Worm (Caenorhabditis elegans) whole organism, L4 larva: Measurements from ENCODE around the gene elli-1.

Experiments
- F26F4.8 ChIP-seq: fragments of 200-800 bp; sonication (Bioruptor generic); conservative IDR thresholded peaks from 2 replicates; pipeline ENCODE4 v1.3.6; 2022; ENCODE audit warnings: missing genetic modification characterization, missing compliant biosample characterization
- F44E2.7 ChIP-seq: fragments of 200-800 bp; sonication (Bioruptor generic); IDR thresholded peaks from 2 replicates; pipeline ENCODE4 v2.1.2; 2022; ENCODE audit warnings: missing genetic modification characterization, missing compliant biosample characterization
- F49E8.2 ChIP-seq: sonication (generic microtip); optimal IDR thresholded peaks from 2 replicates; lab custom pipeline; 2016; ENCODE audit warnings: missing compliant biosample characterization, mild to moderate bottlenecking, missing genetic modification characterization, borderline replicate concordance
- R02D3.7 ChIP-seq: fragments of 150-350 bp; sonication (generic microtip); optimal IDR thresholded peaks from 3 replicates; lab custom pipeline; 2014; ENCODE audit warnings: missing biosample characterization, missing genetic modification characterization
- T20F7.1 ChIP-seq: fragments of 200-800 bp; sonication (Bioruptor generic); optimal IDR thresholded peaks from 2 replicates; lab custom pipeline; 2018; ENCODE audit warnings: mild to moderate bottlenecking, missing genetic modification characterization, missing compliant biosample characterization
- T26A8.4 ChIP-seq: fragments of 200-800 bp; sonication (Bioruptor generic); IDR thresholded peaks from 2 replicates; pipeline ENCODE4 v1.3.6; 2022; ENCODE audit warnings: missing genetic modification characterization, missing compliant biosample characterization
- Y105C5A.15 ChIP-seq: fragments of 200-800 bp; sonication (Bioruptor generic); IDR thresholded peaks from 2 replicates; pipeline ENCODE4 v1.3.6; 2022; ENCODE audit warnings: missing genetic modification characterization, missing compliant biosample characterization
- Y75B8A.6 ChIP-seq: fragments of 200-800 bp; sonication (Bioruptor generic); IDR thresholded peaks from 2 replicates; pipeline ENCODE4 v1.3.6; 2022; ENCODE audit warnings: missing genetic modification reagents, missing genetic modification characterization, missing compliant biosample characterization
- aha-1 ChIP-seq: fragments of 150-350 bp; peaks from one replicate; lab custom pipeline; 2014; ENCODE audit warnings: missing biosample characterization, missing genetic modification characterization
- aly-2 ChIP-seq: sonication (generic microtip); optimal IDR thresholded peaks from 2 replicates; lab custom pipeline; 2018; ENCODE audit warnings: missing biosample characterization, missing genetic modification characterization
- ama-1 ChIP-seq: fragments of 150-350 bp; optimal IDR thresholded peaks from 2 replicates; lab custom pipeline; 2014; ENCODE audit warnings: inconsistent platforms, mixed read lengths
- ceh-20 ChIP-seq: fragments of 200-800 bp; sonication (Bioruptor generic); IDR thresholded peaks from 2 replicates; pipeline ENCODE4 v1.3.6; 2022; ENCODE audit warnings: missing genetic modification reagents, missing genetic modification characterization, missing compliant biosample characterization
- ceh-28 ChIP-seq: fragments of 150-350 bp; optimal IDR thresholded peaks from 2 replicates; lab custom pipeline; 2014; ENCODE audit warnings: missing biosample characterization, missing genetic modification reagents, missing genetic modification characterization
- ceh-62 ChIP-seq: sonication (generic microtip); optimal IDR thresholded peaks from 2 replicates; lab custom pipeline; 2017; ENCODE audit warnings: missing biosample characterization, missing genetic modification characterization
- ctbp-1 ChIP-seq: fragments of 200-800 bp; sonication (Bioruptor generic); IDR thresholded peaks from 2 replicates; pipeline ENCODE4 v1.3.6; 2022; ENCODE audit warnings: missing genetic modification reagents, missing genetic modification characterization, missing compliant biosample characterization
- daf-16 ChIP-seq, 3 experiments: sonication (generic microtip); optimal IDR thresholded peaks; 2 replicates each; lab custom pipeline; 2016 to 2017; ENCODE audit warnings: missing genetic modification characterization in 3 of 3, missing genetic modification reagents in 3 of 3, mild to moderate bottlenecking in 2 of 3, missing compliant biosample characterization in 2 of 3, missing biosample characterization in 1 of 3, moderate library complexity in 1 of 3
- dpl-1 ChIP-seq: fragments of 150-350 bp; optimal IDR thresholded peaks from 2 replicates; lab custom pipeline; 2014; ENCODE audit warnings: missing biosample characterization, missing genetic modification reagents, missing genetic modification characterization
- dve-1 ChIP-seq: sonication (generic microtip); optimal IDR thresholded peaks from 2 replicates; lab custom pipeline; 2017; ENCODE audit warnings: antibody characterized with exemption, mild to moderate bottlenecking, missing genetic modification characterization, missing compliant biosample characterization; ENCODE audit not compliant: insufficient read depth
- egl-27 ChIP-seq: sonication (generic microtip); optimal IDR thresholded peaks from 3 replicates; lab custom pipeline; 2017; ENCODE audit warnings: missing biosample characterization, missing genetic modification reagents, missing genetic modification characterization
- fkh-10 ChIP-seq: fragments of 150-350 bp; optimal IDR thresholded peaks from 2 replicates; lab custom pipeline; 2014; ENCODE audit warnings: missing biosample characterization, missing genetic modification reagents, missing genetic modification characterization
- hlh-30 ChIP-seq: sonication (generic microtip); optimal IDR thresholded peaks from 2 replicates; lab custom pipeline; 2017; ENCODE audit warnings: antibody characterized with exemption, mild to moderate bottlenecking, missing genetic modification characterization, missing compliant biosample characterization; ENCODE audit not compliant: insufficient read depth
- jun-1 ChIP-seq: fragments of 150-350 bp; optimal IDR thresholded peaks from 2 replicates; lab custom pipeline; 2014; ENCODE audit warnings: missing biosample characterization, missing genetic modification reagents, missing genetic modification characterization
- lim-7 ChIP-seq: fragments of 200-800 bp; sonication (Bioruptor generic); IDR thresholded peaks from 2 replicates; pipeline ENCODE4 v1.3.6; 2022; ENCODE audit warnings: missing genetic modification characterization, missing compliant biosample characterization
- lin-29 ChIP-seq: fragments of 200-800 bp; sonication (Bioruptor generic); IDR thresholded peaks from 2 replicates; pipeline ENCODE4 v1.3.6; 2022; ENCODE audit warnings: missing genetic modification reagents, missing genetic modification characterization, missing compliant biosample characterization
- lir-3 ChIP-seq: sonication (generic microtip); optimal IDR thresholded peaks from 2 replicates; lab custom pipeline; 2016; ENCODE audit warnings: mild to moderate bottlenecking, missing genetic modification characterization, missing compliant biosample characterization
- mdt-29 ChIP-seq: fragments of 200-800 bp; sonication (Bioruptor generic); IDR thresholded peaks from 2 replicates; pipeline ENCODE4 v1.3.6; 2022; ENCODE audit warnings: missing genetic modification reagents, missing genetic modification characterization, missing compliant biosample characterization
- mep-1 ChIP-seq: fragments of 150-350 bp; sonication (generic microtip); optimal IDR thresholded peaks from 3 replicates; lab custom pipeline; 2014; ENCODE audit warnings: missing biosample characterization, missing genetic modification characterization
- mxl-3 ChIP-seq: fragments of 200-800 bp; sonication (Bioruptor generic); optimal IDR thresholded peaks from 2 replicates; lab custom pipeline; 2018; ENCODE audit warnings: mild to moderate bottlenecking, missing genetic modification characterization, missing compliant biosample characterization
- nhr-10 ChIP-seq: fragments of 150-350 bp; optimal IDR thresholded peaks from 2 replicates; lab custom pipeline; 2014; ENCODE audit warnings: missing biosample characterization, missing genetic modification characterization
- nhr-111 ChIP-seq: fragments of 200-800 bp; sonication (Bioruptor generic); optimal IDR thresholded peaks from 2 replicates; lab custom pipeline; 2018; ENCODE audit warnings: mild to moderate bottlenecking, missing genetic modification characterization, missing compliant biosample characterization
- nhr-237 ChIP-seq: sonication (generic microtip); optimal IDR thresholded peaks from 2 replicates; lab custom pipeline; 2017; ENCODE audit warnings: missing biosample characterization, missing genetic modification characterization
- nhr-25 ChIP-seq: sonication (generic microtip); optimal IDR thresholded peaks from 2 replicates; lab custom pipeline; 2017; ENCODE audit warnings: missing genetic modification characterization, mild to moderate bottlenecking, missing compliant biosample characterization, antibody characterized with exemption, moderate library complexity, borderline replicate concordance; ENCODE audit not compliant: insufficient read depth
- nhr-28 ChIP-seq: fragments of 150-350 bp; optimal IDR thresholded peaks from 2 replicates; lab custom pipeline; 2014; ENCODE audit warnings: missing biosample characterization, missing genetic modification characterization
- nhr-41 ChIP-seq: fragments of 200-800 bp; sonication (Bioruptor generic); IDR thresholded peaks from 2 replicates; pipeline ENCODE4 v1.3.6; 2022; ENCODE audit warnings: missing genetic modification reagents, missing genetic modification characterization, missing compliant biosample characterization
- nhr-42 ChIP-seq: fragments of 200-800 bp; sonication (Bioruptor generic); IDR thresholded peaks from 2 replicates; pipeline ENCODE4 v1.3.6; 2022; ENCODE audit warnings: missing genetic modification characterization, missing compliant biosample characterization
- nhr-6 ChIP-seq: fragments of 150-350 bp; optimal IDR thresholded peaks from 2 replicates; lab custom pipeline; 2014; ENCODE audit warnings: missing biosample characterization, missing genetic modification characterization
- rbr-2 ChIP-seq: sonication (generic microtip); optimal IDR thresholded peaks from 2 replicates; lab custom pipeline; 2016; ENCODE audit warnings: missing genotype, missing genetic modification characterization, missing compliant biosample characterization
- tag-97 ChIP-seq: fragments of 200-800 bp; sonication (Bioruptor generic); IDR thresholded peaks from 2 replicates; pipeline ENCODE4 v1.3.6; 2022; ENCODE audit warnings: missing genetic modification characterization, missing compliant biosample characterization
- unc-39 ChIP-seq: sonication (generic microtip); optimal IDR thresholded peaks from 2 replicates; lab custom pipeline; 2017; ENCODE audit warnings: missing biosample characterization, missing genetic modification characterization
- unc-62 ChIP-seq, 3 experiments: fragments of 150-350 bp in 1 of 3; sonication (generic microtip); optimal IDR thresholded peaks in 2 of 3; peaks in 1 of 3; 1 replicate in 1 of 3; 2 replicates in 2 of 3; lab custom pipeline; 2014 to 2017; ENCODE audit warnings: missing biosample characterization in 3 of 3, missing genetic modification characterization in 3 of 3, missing genetic modification reagents in 3 of 3, missing genotype in 1 of 3
- vab-7 ChIP-seq: fragments of 200-800 bp; sonication (Bioruptor generic); IDR thresholded peaks from 2 replicates; pipeline ENCODE4 v1.3.6; 2022; ENCODE audit warnings: missing genetic modification reagents, missing genetic modification characterization, missing compliant biosample characterization
- zip-2 ChIP-seq: fragments of 150-350 bp; optimal IDR thresholded peaks from 2 replicates; lab custom pipeline; 2014; ENCODE audit warnings: missing biosample characterization, missing genetic modification characterization

elli-1 gene

DNA sequence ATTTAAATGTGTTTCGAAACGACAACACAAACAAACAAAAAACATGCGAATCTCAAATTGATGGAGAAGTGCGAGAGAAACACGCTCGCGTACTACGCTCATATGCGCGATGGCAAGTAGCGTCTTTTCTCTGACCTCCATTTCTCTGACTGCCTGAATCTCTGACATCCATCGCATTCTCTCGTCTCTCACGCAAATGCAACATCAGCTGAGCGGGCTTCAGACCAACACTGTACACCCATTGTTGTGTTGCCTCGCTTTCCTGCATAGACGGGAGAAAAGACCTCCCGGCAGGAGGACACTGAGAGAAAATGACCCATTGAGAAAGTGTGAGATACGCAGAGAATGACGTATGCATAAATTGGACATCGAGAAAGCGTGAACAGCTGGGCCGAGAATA, 27.5 kb upstream of the elli-1 start (continued):
- TF ChIP-seq jun-1 (tag; lab: Kevin White, UChicago), result peak; percentile 11
- peak; percentile 78 for TF ChIP-seq nhr-25 (tag; lab: Kevin White, UChicago)
- no peak for TF ChIP-seq ceh-62 (tag; lab: Kevin White, UChicago)
- TF ChIP-seq ceh-20, result 0 out of 2 replicates have a peak, but pooled peaks have one; percentile 32
- peak; percentile 82 for TF ChIP-seq nhr-28
- TF ChIP-seq, all 104 proteins: peak for 22

DNA sequence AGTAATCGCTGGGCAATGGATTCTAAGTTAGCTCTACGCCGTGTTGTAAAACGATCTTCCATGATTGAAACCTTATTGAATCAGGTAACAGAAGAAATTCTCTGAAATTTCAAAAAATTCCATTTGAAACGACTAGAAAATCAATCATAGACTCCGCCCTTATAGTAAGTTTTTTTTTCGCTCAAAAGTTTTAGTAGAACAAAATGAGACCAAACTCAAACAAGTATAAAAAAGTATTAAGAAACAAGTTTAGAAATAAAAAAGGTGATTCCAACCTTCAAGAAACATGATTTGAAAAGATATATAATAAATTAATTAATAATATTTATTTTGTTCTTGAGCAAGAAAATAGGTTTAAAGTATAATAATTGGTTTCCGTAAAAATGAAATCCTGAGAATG, 23.4 kb upstream of the elli-1 start, which contains the start of gene C33D9.6:
Gene C33D9.6 (minus strand): TSS at position 101 of the 400 bp plus-strand sequence.
- TF ChIP-seq aha-1 (tag; lab: Kevin White, UChicago) (peak; percentile 50), F49E8.2 (no peak)

DNA sequence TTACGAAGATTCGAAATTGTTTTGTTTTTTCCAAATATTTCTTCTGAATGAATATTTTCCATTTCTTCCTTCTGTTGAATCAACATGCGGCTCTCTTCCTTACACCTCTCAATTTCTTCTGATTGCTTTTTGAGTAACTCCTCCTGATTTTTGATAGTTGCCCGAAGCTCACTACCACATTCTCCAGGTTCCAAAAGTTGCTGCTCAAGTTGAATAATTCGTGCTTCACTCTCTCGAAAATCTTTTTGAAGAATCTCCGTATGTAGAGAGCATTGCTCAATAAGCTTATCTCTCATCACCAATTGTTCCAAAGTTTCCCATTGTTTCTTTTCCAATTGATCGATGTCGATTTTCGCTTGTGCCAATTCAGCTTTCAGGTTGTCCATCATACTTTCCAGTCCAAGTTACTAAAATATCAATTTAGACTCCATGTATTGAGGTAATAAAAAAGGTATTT, 18.2 kb upstream of the elli-1 start, which contains the start of gene F20C5.6:
Gene F20C5.6 (minus strand): TSS at position 407 of the 457 bp plus-strand sequence.
- TF ChIP-seq F26F4.8 (GFP tag; lab: Robert Waterston, UW) (no peak), nhr-237 (tag; lab: Kevin White, UChicago) (no peak), nhr-41 (no peak), tag-97 (GFP tag; lab: Robert Waterston, UW) (no peak), T26A8.4 (GFP tag; lab: Robert Waterston, UW) (no peak), aha-1 (tag; lab: Kevin White, UChicago) (no peak), F44E2.7 (no peak), Y105C5A.15 (no peak), vab-7 (GFP tag; lab: Robert Waterston, UW) (no peak), Y75B8A.6 (GFP tag; lab: Robert Waterston, UW) (no peak), aly-2 (tag; lab: Kevin White, UChicago) (no peak), ama-1 (lab: Kevin White, UChicago) (no peak), rbr-2 (no peak), dve-1 (no peak), nhr-10 (tag; lab: Kevin White, UChicago) (no peak), egl-27 (tag; lab: Kevin White, UChicago) (no peak), fkh-10 (no peak), lir-3 (no peak), ceh-28 (no peak), daf-16 (GFP tag; optimal IDR thresholded peaks at IDR 0.05; lab: Kevin White, UChicago) (no peak), daf-16 (tag; optimal IDR thresholded peaks at IDR 0.05; lab: Kevin White, UChicago) (no peak)
- TF ChIP-seq, all 104 proteins: peak for 0

DNA sequence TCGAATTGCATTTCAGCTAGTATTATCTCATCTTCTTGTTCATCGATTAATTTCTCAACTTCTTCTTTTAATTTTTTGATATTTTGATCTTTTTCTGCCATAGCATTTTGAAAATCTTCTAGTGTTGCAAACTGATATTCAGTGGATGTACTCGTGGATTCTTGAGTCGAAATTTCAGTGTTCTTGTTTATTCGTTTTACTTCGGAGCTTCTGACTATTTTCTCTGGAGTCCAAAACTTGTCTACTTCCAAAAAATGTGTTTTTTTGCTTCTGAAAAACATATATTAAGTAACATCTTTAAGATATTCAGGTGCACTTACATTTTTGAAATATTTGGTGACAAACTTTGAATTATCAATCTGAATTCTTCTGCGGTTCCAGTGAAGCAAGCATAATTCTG, 14.9 kb upstream of the elli-1 start, which contains the start of gene F20C5.5:
Gene F20C5.5 (minus strand): TSS at position 101 of the 400 bp plus-strand sequence.
- TF ChIP-seq aha-1 (tag; lab: Kevin White, UChicago) (peak; percentile 39), nhr-111 (GFP tag; lab: Kevin White, UChicago) (no peak)

DNA sequence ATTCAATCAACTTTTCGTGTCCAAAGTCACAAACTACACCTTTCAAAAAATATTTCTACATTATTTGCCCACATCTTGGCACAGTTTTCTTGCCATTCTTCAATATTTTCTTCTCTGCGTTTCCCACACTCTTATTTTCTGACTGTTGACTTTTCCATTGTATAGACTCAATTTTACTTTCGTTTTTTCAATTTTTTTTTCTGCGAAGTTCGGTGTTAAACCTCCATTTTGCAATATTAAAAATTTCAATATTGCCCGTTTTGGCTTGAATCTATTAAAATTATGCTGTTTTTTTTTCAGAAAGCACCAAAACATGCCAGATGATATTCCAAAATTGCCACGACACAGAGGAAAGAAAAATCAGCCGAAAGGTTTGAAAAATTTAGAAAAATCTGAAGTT, 9.9 kb upstream of the elli-1 start, which contains the start of gene cdc-50.B:
Gene cdc-50.B (plus strand): TSS at position 301 of the 400 bp plus-strand sequence.
- TF ChIP-seq mdt-29 (no peak), nhr-28 (peak; percentile 27), lir-3 (no peak)
- TF ChIP-seq, all 104 proteins: peak for 1

DNA sequence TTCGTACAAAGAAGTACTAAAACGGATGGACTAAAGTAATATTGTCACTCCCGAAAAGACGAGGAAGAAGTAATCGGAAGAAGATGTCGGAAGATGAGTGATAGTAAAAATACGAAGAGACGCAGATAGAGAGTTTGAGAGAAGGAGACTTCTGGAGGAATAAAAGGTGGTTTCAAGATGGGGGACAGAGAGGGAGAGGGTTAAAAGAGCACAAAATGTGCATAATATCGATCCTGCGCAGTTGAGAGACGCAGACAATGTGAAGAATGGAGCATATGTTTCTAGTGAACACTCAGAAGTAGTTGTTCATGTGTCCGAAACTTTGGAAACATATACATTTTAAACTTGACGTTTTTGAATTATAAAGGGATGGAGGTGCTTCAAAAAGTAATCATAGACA, 7.8 kb upstream of the elli-1 start:
- no peak for TF ChIP-seq unc-39 (tag; lab: Kevin White, UChicago)
- peak; percentile 32 for TF ChIP-seq aha-1 (tag; lab: Kevin White, UChicago)
- TF ChIP-seq fkh-10, result peak; percentile 94
- no peak for TF ChIP-seq zip-2 (tag; lab: Kevin White, UChicago)
- peak; percentile 61 for TF ChIP-seq ctbp-1 (GFP tag; lab: Robert Waterston, UW)
- TF ChIP-seq unc-62 (GFP tag; optimal IDR thresholded peaks at IDR 0.05 in 1 of 2; lab: Kevin White, UChicago), result peak in 1 of 2 experiments; percentile 98
- TF ChIP-seq unc-62 (tag; optimal IDR thresholded peaks at IDR 0.05; lab: Kevin White, UChicago), result no peak
- peak; percentile 30 for TF ChIP-seq hlh-30
- peak; percentile 62 for TF ChIP-seq rbr-2
- TF ChIP-seq lin-29 (GFP tag; lab: Robert Waterston, UW), result no peak
- TF ChIP-seq mxl-3, result no peak
- TF ChIP-seq nhr-42 (GFP tag; lab: Robert Waterston, UW), result no peak
- TF ChIP-seq dpl-1 (GFP tag; lab: Kevin White, UChicago), result no peak
- no peak for TF ChIP-seq lim-7 (GFP tag; lab: Robert Waterston, UW)
- peak; percentile 13 for TF ChIP-seq nhr-6 (tag; lab: Kevin White, UChicago)
- TF ChIP-seq Y105C5A.15, result no peak
- peak; percentile 16 for TF ChIP-seq ceh-28
- peak; percentile 61 for TF ChIP-seq mep-1 (tag; lab: Kevin White, UChicago)
- no peak for TF ChIP-seq R02D3.7 (tag; lab: Kevin White, UChicago)
- no peak for TF ChIP-seq T20F7.1 (GFP tag; lab: Kevin White, UChicago)
